Worm (Caenorhabditis elegans) whole organism, late embryonic: Measurements from ENCODE around the gene K07C5.13.

Source experiments
- C38D4.7 ChIP-seq: fragments of 200-800 bp; sonication (Bioruptor generic); optimal IDR thresholded peaks from 2 replicates; lab custom pipeline; 2018; ENCODE audit warnings: mild to moderate bottlenecking, missing genetic modification characterization, moderate library complexity, missing compliant biosample characterization
- F13H6.1 ChIP-seq: sonication (generic microtip); optimal IDR thresholded peaks from 2 replicates; lab custom pipeline; 2016; ENCODE audit warnings: missing genetic modification characterization, missing compliant biosample characterization
- K09A11.1 ChIP-seq: sonication (generic microtip); optimal IDR thresholded peaks from 2 replicates; lab custom pipeline; 2017; ENCODE audit warnings: antibody characterized with exemption, mild to moderate bottlenecking, missing genetic modification characterization, missing compliant biosample characterization; ENCODE audit not compliant: insufficient read depth
- T23F11.4 ChIP-seq: fragments of 200-800 bp; sonication (Bioruptor generic); optimal IDR thresholded peaks from 2 replicates; lab custom pipeline; 2018; ENCODE audit warnings: mild to moderate bottlenecking, missing genetic modification characterization, missing compliant biosample characterization
- Y22D7AL.16 ChIP-seq: sonication (generic microtip); optimal IDR thresholded peaks from 2 replicates; lab custom pipeline; 2016; ENCODE audit warnings: missing genetic modification characterization, missing compliant biosample characterization
- ahr-1 ChIP-seq: sonication (generic microtip); optimal IDR thresholded peaks from 2 replicates; lab custom pipeline; 2016; ENCODE audit warnings: missing genetic modification characterization, missing compliant biosample characterization
- ama-1 ChIP-seq: fragments of 150-350 bp; optimal IDR thresholded peaks from 2 replicates; lab custom pipeline; 2014
- ceh-14 ChIP-seq: sonication (generic microtip); optimal IDR thresholded peaks from 2 replicates; lab custom pipeline; 2016; ENCODE audit warnings: missing genotype, missing genetic modification characterization, missing compliant biosample characterization
- ceh-18 ChIP-seq: sonication (generic microtip); optimal IDR thresholded peaks from 2 replicates; lab custom pipeline; 2016; ENCODE audit warnings: missing genetic modification characterization, missing compliant biosample characterization
- ceh-22 ChIP-seq: sonication (generic microtip); optimal IDR thresholded peaks from 2 replicates; lab custom pipeline; 2017; ENCODE audit warnings: missing biosample characterization, missing genetic modification characterization
- ceh-24 ChIP-seq: sonication (generic microtip); optimal IDR thresholded peaks from 2 replicates; lab custom pipeline; 2016; ENCODE audit warnings: mild to moderate bottlenecking, missing genetic modification characterization, missing compliant biosample characterization
- ceh-30 ChIP-seq: fragments of 150-350 bp; optimal IDR thresholded peaks from 2 replicates; lab custom pipeline; 2014; ENCODE audit warnings: missing biosample characterization, missing genetic modification characterization
- ceh-34 ChIP-seq: sonication (generic microtip); optimal IDR thresholded peaks from 2 replicates; lab custom pipeline; 2016; ENCODE audit warnings: mild to moderate bottlenecking, missing genetic modification characterization, missing compliant biosample characterization
- ceh-48 ChIP-seq: sonication (generic microtip); optimal IDR thresholded peaks from 2 replicates; lab custom pipeline; 2016; ENCODE audit warnings: missing genetic modification characterization, inconsistent platforms, missing compliant biosample characterization
- ceh-6 ChIP-seq: fragments of 200-800 bp; sonication (Bioruptor generic); optimal IDR thresholded peaks from 2 replicates; lab custom pipeline; 2018; ENCODE audit warnings: mild to moderate bottlenecking, missing genetic modification characterization, missing compliant biosample characterization
- che-1 ChIP-seq: sonication (generic microtip); optimal IDR thresholded peaks from 2 replicates; lab custom pipeline; 2016; ENCODE audit warnings: mild to moderate bottlenecking, missing genetic modification characterization, missing compliant biosample characterization
- dve-1 ChIP-seq: sonication (generic microtip); optimal IDR thresholded peaks from 2 replicates; lab custom pipeline; 2017; ENCODE audit warnings: antibody characterized with exemption, mild to moderate bottlenecking, missing genetic modification characterization, missing compliant biosample characterization
- elt-2 ChIP-seq: sonication (generic microtip); optimal IDR thresholded peaks from 2 replicates; lab custom pipeline; 2016; ENCODE audit warnings: missing genetic modification reagents, missing genetic modification characterization, missing compliant biosample characterization
- ets-4 ChIP-seq: sonication (generic microtip); optimal IDR thresholded peaks from 2 replicates; lab custom pipeline; 2016; ENCODE audit warnings: missing genetic modification characterization, missing compliant biosample characterization
- fax-1 ChIP-seq: sonication (generic microtip); optimal IDR thresholded peaks from 2 replicates; lab custom pipeline; 2016; ENCODE audit warnings: missing genotype, missing genetic modification characterization, missing compliant biosample characterization
- gmeb-2 ChIP-seq: sonication (generic microtip); optimal IDR thresholded peaks from 2 replicates; lab custom pipeline; 2016; ENCODE audit warnings: missing genetic modification characterization, inconsistent platforms, missing compliant biosample characterization
- hlh-13 ChIP-seq: fragments of 200-800 bp; sonication (Bioruptor generic); optimal IDR thresholded peaks from 2 replicates; lab custom pipeline; 2018; ENCODE audit warnings: mild to moderate bottlenecking, missing genetic modification characterization, missing compliant biosample characterization
- hlh-15 ChIP-seq: sonication (generic microtip); optimal IDR thresholded peaks from 2 replicates; lab custom pipeline; 2016; ENCODE audit warnings: missing genetic modification characterization, missing compliant biosample characterization
- hlh-8 ChIP-seq: sonication (generic microtip); optimal IDR thresholded peaks from 2 replicates; lab custom pipeline; 2016; ENCODE audit warnings: missing genotype, missing genetic modification characterization, missing compliant biosample characterization
- lim-6 ChIP-seq: sonication (generic microtip); optimal IDR thresholded peaks from 2 replicates; lab custom pipeline; 2016; ENCODE audit warnings: missing genetic modification characterization, missing compliant biosample characterization
- madf-2 ChIP-seq: sonication (generic microtip); optimal IDR thresholded peaks from 2 replicates; lab custom pipeline; 2017; ENCODE audit warnings: missing genetic modification characterization, missing compliant biosample characterization
- odd-2 ChIP-seq: sonication (generic microtip); optimal IDR thresholded peaks from 2 replicates; lab custom pipeline; 2017; ENCODE audit warnings: antibody characterized with exemption, mild to moderate bottlenecking, missing genetic modification characterization, missing compliant biosample characterization
- pag-3 ChIP-seq: sonication (generic microtip); optimal IDR thresholded peaks from 2 replicates; lab custom pipeline; 2016; ENCODE audit warnings: missing compliant biosample characterization, missing genetic modification characterization, borderline replicate concordance
- pat-9 ChIP-seq: fragments of 200-800 bp; sonication (Bioruptor generic); optimal IDR thresholded peaks from 2 replicates; lab custom pipeline; 2018; ENCODE audit warnings: mild to moderate bottlenecking, missing genetic modification characterization, moderate library complexity, missing compliant biosample characterization
- pha-2 ChIP-seq: sonication (generic microtip); optimal IDR thresholded peaks from 2 replicates; lab custom pipeline; 2017; ENCODE audit warnings: mild to moderate bottlenecking, missing genetic modification characterization, missing compliant biosample characterization
- pha-4 ChIP-seq: fragments of 150-350 bp; optimal IDR thresholded peaks from 2 replicates; lab custom pipeline; 2018; ENCODE audit warnings: missing biosample characterization, missing genetic modification reagents, missing genetic modification characterization
- pros-1 ChIP-seq: fragments of 150-350 bp; optimal IDR thresholded peaks from 2 replicates; lab custom pipeline; 2014; ENCODE audit warnings: missing biosample characterization, missing genetic modification reagents, missing genetic modification characterization
- ref-2 ChIP-seq: sonication (generic microtip); optimal IDR thresholded peaks from 2 replicates; lab custom pipeline; 2016; ENCODE audit warnings: missing genetic modification characterization, missing compliant biosample characterization
- sdc-2 ChIP-seq: sonication (generic microtip); optimal IDR thresholded peaks from 2 replicates; lab custom pipeline; 2016; ENCODE audit warnings: missing genotype, missing genetic modification characterization, missing compliant biosample characterization
- sox-2 ChIP-seq: fragments of 200-800 bp; sonication (Bioruptor generic); IDR thresholded peaks from 2 replicates; pipeline ENCODE4 v1.3.6; 2022; ENCODE audit warnings: missing genetic modification reagents, missing genetic modification characterization, missing compliant biosample characterization
- sox-4 ChIP-seq: sonication (generic microtip); optimal IDR thresholded peaks from 2 replicates; lab custom pipeline; 2017; ENCODE audit warnings: mild to moderate bottlenecking, missing genetic modification characterization, inconsistent platforms, missing compliant biosample characterization
- tbx-2 ChIP-seq: sonication (generic microtip); optimal IDR thresholded peaks from 2 replicates; lab custom pipeline; 2016; ENCODE audit warnings: missing genetic modification characterization, missing compliant biosample characterization
- ttx-3 ChIP-seq: sonication (generic microtip); optimal IDR thresholded peaks from 2 replicates; lab custom pipeline; 2016; ENCODE audit warnings: missing genetic modification reagents, missing genetic modification characterization, missing compliant biosample characterization
- unc-3 ChIP-seq, 2 experiments: fragments of 200-800 bp in 1 of 2; sonication (Bioruptor generic) in 1 of 2; sonication (generic microtip) in 1 of 2; conservative IDR thresholded peaks in 1 of 2; optimal IDR thresholded peaks in 1 of 2; 2 replicates each; pipeline versions ENCODE4 v1.3.6 to Lab custom; 2016 to 2022; ENCODE audit warnings: missing compliant biosample characterization in 2 of 2, missing genetic modification characterization in 2 of 2, missing genetic modification reagents in 1 of 2
- unc-42 ChIP-seq: sonication (generic microtip); optimal IDR thresholded peaks from 2 replicates; lab custom pipeline; 2016; ENCODE audit warnings: missing genotype, missing genetic modification characterization, missing compliant biosample characterization
- unc-86 ChIP-seq: sonication (generic microtip); optimal IDR thresholded peaks from 2 replicates; lab custom pipeline; 2016; ENCODE audit warnings: missing genetic modification characterization, missing compliant biosample characterization
- zip-5 ChIP-seq: sonication (generic microtip); optimal IDR thresholded peaks from 2 replicates; lab custom pipeline; 2016; ENCODE audit warnings: missing genetic modification characterization, missing compliant biosample characterization

Gene K07C5.13

ce11 chrV:10363834-10364233 lies 22.0 kb downstream of the K07C5.13 start:
- TF ChIP-seq ref-2 (tag; lab: Kevin White, UChicago) (no peak), T23F11.4 (no peak)

- no peak for TF ChIP-seq gmeb-2
- no peak for TF ChIP-seq che-1
- no peak for TF ChIP-seq tbx-2 (tag; lab: Kevin White, UChicago)
- no peak for TF ChIP-seq sox-2 (GFP tag; lab: Robert Waterston, UW)
- no peak for TF ChIP-seq hlh-13
Measured at ce11 chrV:10368256-10368655, 26.4 kb downstream of the K07C5.13 start, which contains the start of gene sri-20. sri-20 (plus strand) TSS chrV:10368556.

- no peak for TF ChIP-seq ceh-30 (tag; lab: Kevin White, UChicago)
- TF ChIP-seq pag-3 = no peak
- TF ChIP-seq madf-2 (tag; lab: Kevin White, UChicago) = no peak
- no peak for TF ChIP-seq dve-1 (tag; lab: Kevin White, UChicago)
- no peak for TF ChIP-seq K09A11.1
- TF ChIP-seq pros-1 (tag; lab: Kevin White, UChicago) = no peak
- no peak for TF ChIP-seq hlh-13
- TF ChIP-seq unc-86 (tag; lab: Kevin White, UChicago) = no peak
- no peak for TF ChIP-seq ceh-6
- no peak for TF ChIP-seq ceh-34 (tag; lab: Kevin White, UChicago)
- no peak for TF ChIP-seq zip-5 (tag; lab: Kevin White, UChicago)
- no peak for TF ChIP-seq Y22D7AL.16 (tag; lab: Kevin White, UChicago)
- TF ChIP-seq unc-42 (tag; lab: Kevin White, UChicago) = no peak
- no peak for TF ChIP-seq sox-4 (tag; lab: Kevin White, UChicago)
- no peak for TF ChIP-seq fax-1 (tag; lab: Kevin White, UChicago)
- TF ChIP-seq ets-4 (tag; lab: Kevin White, UChicago) = no peak
Measured at ce11 chrV:10371177-10371576, 29.3 kb downstream of the K07C5.13 start.

- TF ChIP-seq hlh-8 (tag; lab: Kevin White, UChicago) = no peak
- TF ChIP-seq F13H6.1 (tag; lab: Kevin White, UChicago) = no peak
- TF ChIP-seq odd-2 (tag; lab: Kevin White, UChicago) = no peak
- TF ChIP-seq ceh-48 (tag; lab: Kevin White, UChicago) = no peak
- TF ChIP-seq ceh-18 = no peak
- no peak for TF ChIP-seq C38D4.7 (GFP tag; lab: Kevin White, UChicago)
- TF ChIP-seq fax-1 (tag; lab: Kevin White, UChicago) = no peak
- no peak for TF ChIP-seq ahr-1 (tag; lab: Kevin White, UChicago)
- TF ChIP-seq ama-1 (lab: Kevin White, UChicago) = no peak
- no peak for TF ChIP-seq pha-4 (tag; lab: Kevin White, UChicago)
- no peak for TF ChIP-seq ceh-6
- no peak for TF ChIP-seq sdc-2 (tag; lab: Kevin White, UChicago)
- no peak for TF ChIP-seq ets-4 (tag; lab: Kevin White, UChicago)
- no peak for TF ChIP-seq K09A11.1
- no peak for TF ChIP-seq elt-2 (tag; lab: Kevin White, UChicago)
Measured at ce11 chrV:10371951-10372350, 30.1 kb downstream of the K07C5.13 start, which contains the start of gene ugt-49. ugt-49 (plus strand) TSS chrV:10372321.

ce11 chrV:10379293-10379692 lies 37.4 kb downstream of the K07C5.13 start, which contains the start of gene AC3.12:
AC3.12 (minus strand) TSS chrV:10379393.
- TF ChIP-seq ahr-1 (tag; lab: Kevin White, UChicago) = no peak
- no peak for TF ChIP-seq elt-2 (tag; lab: Kevin White, UChicago)
- TF ChIP-seq hlh-13 = no peak
- no peak for TF ChIP-seq sdc-2 (tag; lab: Kevin White, UChicago)
- TF ChIP-seq ceh-24 (tag; lab: Kevin White, UChicago) = no peak
- no peak for TF ChIP-seq pat-9 (tag; lab: Kevin White, UChicago)
- no peak for TF ChIP-seq unc-3 (GFP tag; conservative IDR thresholded peaks at IDR 0.05; lab: Robert Waterston, UW)
- TF ChIP-seq unc-3 (tag; optimal IDR thresholded peaks at IDR 0.05; lab: Kevin White, UChicago) = no peak
- no peak for TF ChIP-seq ttx-3 (tag; lab: Kevin White, UChicago)
- TF ChIP-seq pros-1 (tag; lab: Kevin White, UChicago) = no peak
- no peak for TF ChIP-seq pha-2
- TF ChIP-seq gmeb-2 = no peak
- TF ChIP-seq dve-1 (tag; lab: Kevin White, UChicago) = no peak
- TF ChIP-seq odd-2 (tag; lab: Kevin White, UChicago) = no peak
- no peak for TF ChIP-seq sox-2 (GFP tag; lab: Robert Waterston, UW)
- no peak for TF ChIP-seq pag-3
- TF ChIP-seq hlh-15 (tag; lab: Kevin White, UChicago) = no peak
- TF ChIP-seq madf-2 (tag; lab: Kevin White, UChicago) = no peak
- TF ChIP-seq ceh-14 (tag; lab: Kevin White, UChicago) = no peak
- TF ChIP-seq ceh-22 (tag; lab: Kevin White, UChicago) = no peak
- TF ChIP-seq lim-6 (tag; lab: Kevin White, UChicago) = no peak
